Worm (Caenorhabditis elegans): ENCODE data around the gene F16G10.3.

ce11 chrII:2363673-2364072 lies 8.5 kb upstream of the F16G10.3 start, which contains the start of gene F43C11.11:
- TF ChIP-seq ama-1 (optimal IDR thresholded peaks at IDR 0.05) (no peak), fos-1 (tag; optimal IDR thresholded peaks at IDR 0.05) (no peak), nhr-237 (tag; optimal IDR thresholded peaks at IDR 0.05) (no peak), nhr-10 (tag; optimal IDR thresholded peaks at IDR 0.05) (no peak), ztf-4 (tag; optimal IDR thresholded peaks at IDR 0.05) (no peak), unc-62 (GFP tag; optimal IDR thresholded peaks at IDR 0.05) (no peak)
